Fruit fly (Drosophila melanogaster): ENCODE measurements around the gene wol.

wol gene

DNA sequence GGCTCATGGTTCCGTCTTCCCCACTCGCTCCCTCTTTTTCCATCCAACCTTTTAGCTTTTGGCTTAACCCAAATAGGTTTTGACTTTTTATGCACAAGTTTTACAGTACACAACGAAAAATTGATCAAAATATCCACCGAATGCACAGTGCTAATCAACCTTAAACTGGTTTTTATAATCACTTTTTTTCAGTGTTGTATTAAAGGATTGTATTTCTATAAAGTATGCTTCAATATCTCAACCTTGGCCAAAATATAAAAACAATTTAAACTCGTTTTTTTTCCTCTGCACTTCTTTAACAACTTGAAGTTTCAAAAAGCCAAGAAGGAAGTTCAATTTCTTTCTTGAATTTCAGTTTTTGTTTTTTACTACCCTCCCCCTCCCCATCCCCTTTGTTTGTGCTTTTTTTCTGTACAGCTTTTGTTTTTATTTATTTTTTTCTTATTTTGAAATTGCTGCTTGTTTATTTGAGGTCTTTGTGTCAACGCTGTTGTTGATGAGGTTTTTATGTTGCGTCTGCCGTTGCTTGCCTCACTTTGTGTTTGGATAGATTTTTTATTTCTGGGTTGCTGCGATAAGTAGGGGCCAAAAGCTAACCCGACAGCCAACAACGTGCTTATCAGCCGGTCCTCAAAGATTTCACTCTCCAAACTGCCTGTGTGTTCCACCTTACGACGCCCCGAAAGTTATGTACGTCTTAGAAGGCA lies 17.7 kb downstream of the wol start:
- TF ChIP-seq Lpt (GFP tag; optimal IDR thresholded peaks at IDR 0.05) (no peak), Eip75B (GFP tag; optimal IDR thresholded peaks at IDR 0.05) (peak; percentile 45), Sox102F (GFP tag; optimal IDR thresholded peaks at IDR 0.05) (peak; percentile 34), CG3919 (GFP tag; optimal IDR thresholded peaks at IDR 0.05) (no peak), ss (GFP tag; optimal IDR thresholded peaks at IDR 0.05) (peak in 1 of 2 experiments; percentile 4), CG6808 (GFP tag; optimal IDR thresholded peaks at IDR 0.05) (no peak), CG6792 (GFP tag; optimal IDR thresholded peaks at IDR 0.05) (peak; percentile 6), Hr39 (GFP tag; optimal IDR thresholded peaks at IDR 0.05) (peak; percentile 13), Hr4 (GFP tag; optimal IDR thresholded peaks at IDR 0.05) (peak; percentile 29), acj6 (GFP tag; optimal IDR thresholded peaks at IDR 0.05) (peak; percentile 13), CG11762 (GFP tag; optimal IDR thresholded peaks at IDR 0.05; ENCODE audit: insufficient read depth) (no peak), Smox (GFP tag; optimal IDR thresholded peaks at IDR 0.05) (no peak), svp (GFP tag) (peak; percentile 82), CG34406 (GFP tag; optimal IDR thresholded peaks at IDR 0.05) (peak; percentile 15), CG16779 (tag; optimal IDR thresholded peaks at IDR 0.05) (no peak), CG8319 (GFP tag; optimal IDR thresholded peaks at IDR 0.05) (no peak), CG6163 (GFP tag; IDR thresholded peaks at IDR 0.05) (peak; percentile 52; the same call in 1 of the 3 replicates), topi (GFP tag; optimal IDR thresholded peaks at IDR 0.05) (peak; percentile 17), CG6276 (GFP tag; optimal IDR thresholded peaks at IDR 0.05) (peak; percentile 31), OdsH (GFP tag; optimal IDR thresholded peaks at IDR 0.05) (no peak), CG15336 (GFP tag; IDR thresholded peaks at IDR 0.05) (peak; percentile 31), Sox15 (GFP tag; optimal IDR thresholded peaks at IDR 0.05) (no peak), CG7368 (GFP tag; optimal IDR thresholded peaks at IDR 0.05) (no peak), achi (GFP tag; optimal IDR thresholded peaks at IDR 0.05) (peak; percentile 32), CG32006 (GFP tag; optimal IDR thresholded peaks at IDR 0.05) (peak; percentile 48), pdm3 (GFP tag; optimal IDR thresholded peaks at IDR 0.05) (peak; percentile 4), fkh (GFP tag; optimal IDR thresholded peaks at IDR 0.05) (peak; percentile 29), Met (GFP tag; optimal IDR thresholded peaks at IDR 0.05) (peak; percentile 26), cyc (GFP tag; optimal IDR thresholded peaks at IDR 0.05) (no peak), net (GFP tag; optimal IDR thresholded peaks at IDR 0.05) (peak; percentile 11), Eip93F (GFP tag; optimal IDR thresholded peaks at IDR 0.05) (no peak), CG9139 (GFP tag; optimal IDR thresholded peaks at IDR 0.05) (no peak), eg (GFP tag; IDR thresholded peaks at IDR 0.05) (peak; percentile 23; the same call in 1 of the 3 replicates), CG3032 (tag; optimal IDR thresholded peaks at IDR 0.05) (no peak), CG8119 (GFP tag; IDR thresholded peaks at IDR 0.05) (peak; percentile 32; the same call in 1 of the 3 replicates), CG1621 (tag; optimal IDR thresholded peaks at IDR 0.05) (no peak), CG11294 (GFP tag; IDR thresholded peaks at IDR 0.05) (no peak), CG11902 (GFP tag; optimal IDR thresholded peaks at IDR 0.05) (no peak), CG31627 (GFP tag; optimal IDR thresholded peaks at IDR 0.05) (no peak), Eip78C (GFP tag) (peak; percentile 77), dsx (GFP tag; optimal IDR thresholded peaks at IDR 0.05; ENCODE audit: poor library complexity, severe bottlenecking) (no peak), esn (GFP tag; optimal IDR thresholded peaks at IDR 0.05) (peak; percentile 5)

- TF ChIP-seq CG11294 (GFP tag; IDR thresholded peaks at IDR 0.05) (no peak), CG11762 (GFP tag; optimal IDR thresholded peaks at IDR 0.05; ENCODE audit: insufficient read depth) (no peak), CG15336 (GFP tag; IDR thresholded peaks at IDR 0.05) (no peak), CG8119 (GFP tag; IDR thresholded peaks at IDR 0.05) (no peak), Eip93F (GFP tag; optimal IDR thresholded peaks at IDR 0.05) (no peak), CG9139 (GFP tag; optimal IDR thresholded peaks at IDR 0.05) (no peak), CG32006 (GFP tag; optimal IDR thresholded peaks at IDR 0.05) (no peak), OdsH (GFP tag; optimal IDR thresholded peaks at IDR 0.05) (no peak), fd59A (GFP tag; optimal IDR thresholded peaks at IDR 0.05) (no peak), acj6 (GFP tag; optimal IDR thresholded peaks at IDR 0.05) (no peak), Sox15 (GFP tag; optimal IDR thresholded peaks at IDR 0.05) (no peak), cyc (GFP tag; optimal IDR thresholded peaks at IDR 0.05) (no peak), Ets21C (GFP tag; optimal IDR thresholded peaks at IDR 0.05) (no peak), CG11902 (GFP tag; optimal IDR thresholded peaks at IDR 0.05) (no peak), ss (GFP tag; optimal IDR thresholded peaks at IDR 0.05) (no peak), lz (GFP tag; optimal IDR thresholded peaks at IDR 0.05) (no peak)
These were observed 20.9 kb downstream of the wol start for dm6 chr2L:8281872-8282271.

All from whole organism, prepupa.